Fruit fly (Drosophila melanogaster) Kc167 (cell line): ENCODE measurements around the gene CG44836.

Source experiments
- Myc ChIP-seq: fragments of >200 bp; optimal IDR thresholded peaks from 2 replicates; lab custom pipeline; 2017; ENCODE audit warnings: missing external identifiers
- Sin3A ChIP-seq: fragments of >200 bp; optimal IDR thresholded peaks from 2 replicates; lab custom pipeline; 2018; ENCODE audit warnings: missing external identifiers
- h ChIP-seq: fragments of >200 bp; optimal IDR thresholded peaks from 3 replicates; lab custom pipeline; 2018; ENCODE audit warnings: missing external identifiers
- insv ChIP-seq: fragments of >200 bp; optimal IDR thresholded peaks from 3 replicates; lab custom pipeline; 2018; ENCODE audit warnings: missing external identifiers
- psq ChIP-seq: fragments of >200 bp; optimal IDR thresholded peaks from 2 replicates; lab custom pipeline; 2017; ENCODE audit warnings: missing external identifiers
- ttk ChIP-seq: sonication (Bioruptor generic); optimal IDR thresholded peaks from 2 replicates; lab custom pipeline; 2017; ENCODE audit warnings: missing external identifiers

Gene CG44836

dm6 chr3L:16362119-16362653 is 37.9 kb downstream of the CG44836 start, which contains the start of gene Cpr72Ea:
TSS of gene Cpr72Ea (plus strand) at chr3L:16362603.
- TF ChIP-seq h, result no peak
- no peak for TF ChIP-seq insv (lab: Kevin White, UChicago)
- TF ChIP-seq Sin3A (lab: Kevin White, UChicago), result no peak
- TF ChIP-seq psq (lab: Kevin White, UChicago), result no peak
- TF ChIP-seq Myc (lab: Kevin White, UChicago), result no peak
- TF ChIP-seq ttk (lab: Kevin White, UChicago), result no peak

- no peak for TF ChIP-seq Sin3A (lab: Kevin White, UChicago)
- TF ChIP-seq ttk (lab: Kevin White, UChicago), result no peak
- TF ChIP-seq h, result no peak
- no peak for TF ChIP-seq insv (lab: Kevin White, UChicago)
- TF ChIP-seq Myc (lab: Kevin White, UChicago), result no peak
- TF ChIP-seq psq (lab: Kevin White, UChicago), result no peak
Measured at dm6 chr3L:16361200-16361815, 38.8 kb downstream of the CG44836 start.

dm6 chr3L:16359795-16360194 is 40.3 kb downstream of the CG44836 start:
- TF ChIP-seq psq (lab: Kevin White, UChicago) (no peak), h (no peak), ttk (lab: Kevin White, UChicago) (no peak), Myc (lab: Kevin White, UChicago) (no peak), Sin3A (lab: Kevin White, UChicago) (no peak)

dm6 chr3L:16359219-16359748 is 40.8 kb downstream of the CG44836 start, which contains the start of gene ringer:
TSS of gene ringer (minus strand) at chr3L:16359428.
- TF ChIP-seq Myc (lab: Kevin White, UChicago) (no peak), Sin3A (lab: Kevin White, UChicago) (no peak), psq (lab: Kevin White, UChicago) (no peak), insv (lab: Kevin White, UChicago) (no peak), ttk (lab: Kevin White, UChicago) (no peak), h (no peak)

- TF ChIP-seq Myc (lab: Kevin White, UChicago) (no peak), insv (lab: Kevin White, UChicago) (no peak), Sin3A (lab: Kevin White, UChicago) (no peak), psq (lab: Kevin White, UChicago) (no peak), h (no peak), ttk (lab: Kevin White, UChicago) (no peak)
Measured at dm6 chr3L:16357860-16358259, 42.2 kb downstream of the CG44836 start.

dm6 chr3L:16357187-16357728 is 42.8 kb downstream of the CG44836 start:
- no peak for TF ChIP-seq insv (lab: Kevin White, UChicago)
- no peak for TF ChIP-seq Sin3A (lab: Kevin White, UChicago)
- TF ChIP-seq Myc (lab: Kevin White, UChicago), result no peak
- no peak for TF ChIP-seq h
- TF ChIP-seq psq (lab: Kevin White, UChicago), result no peak
- TF ChIP-seq ttk (lab: Kevin White, UChicago), result no peak

- no peak for TF ChIP-seq ttk (lab: Kevin White, UChicago)
- TF ChIP-seq psq (lab: Kevin White, UChicago), result no peak
- no peak for TF ChIP-seq Myc (lab: Kevin White, UChicago)
- TF ChIP-seq insv (lab: Kevin White, UChicago), result no peak
- TF ChIP-seq Sin3A (lab: Kevin White, UChicago), result no peak
- TF ChIP-seq h, result no peak
Measured at dm6 chr3L:16356171-16356765, 43.8 kb downstream of the CG44836 start.

- TF ChIP-seq insv (lab: Kevin White, UChicago), result no peak
- TF ChIP-seq Myc (lab: Kevin White, UChicago), result no peak
- no peak for TF ChIP-seq psq (lab: Kevin White, UChicago)
- no peak for TF ChIP-seq Sin3A (lab: Kevin White, UChicago)
- no peak for TF ChIP-seq ttk (lab: Kevin White, UChicago)
- no peak for TF ChIP-seq h
Measured at dm6 chr3L:16354197-16354596, 45.9 kb downstream of the CG44836 start, which contains the start of gene Pdh. TSS of gene Pdh (minus strand) at chr3L:16354297.

- no peak for TF ChIP-seq ttk (lab: Kevin White, UChicago)
- no peak for TF ChIP-seq psq (lab: Kevin White, UChicago)
- TF ChIP-seq Sin3A (lab: Kevin White, UChicago), result no peak
- no peak for TF ChIP-seq h
- TF ChIP-seq Myc (lab: Kevin White, UChicago), result no peak
- no peak for TF ChIP-seq insv (lab: Kevin White, UChicago)
Measured at dm6 chr3L:16351770-16352429, 48.2 kb downstream of the CG44836 start, which contains the start of the genes Golgin104 and Tcs3. TSS of gene Golgin104 (minus strand) at chr3L:16351951. TSS of gene Tcs3 (plus strand) at chr3L:16351991.

dm6 chr3L:16349686-16350085 is 50.4 kb downstream of the CG44836 start:
- TF ChIP-seq ttk (lab: Kevin White, UChicago) (no peak), Sin3A (lab: Kevin White, UChicago) (no peak), Myc (lab: Kevin White, UChicago) (no peak), psq (lab: Kevin White, UChicago) (no peak), insv (lab: Kevin White, UChicago) (no peak), h (no peak)
